Fruit fly (Drosophila melanogaster): ENCODE measurements around the gene CG32276.
A peak's percentile ranks its signal among the peaks of the same experiment; 100 is the strongest.

Gene CG32276

dm6 chr3L:3236319-3236718 lies 37.5 kb upstream of the CG32276 start:
- no peak for TF ChIP-seq CG8478 (optimal IDR thresholded peaks at IDR 0.05)
- TF ChIP-seq CTCF (optimal IDR thresholded peaks at IDR 0.05) = no peak

dm6 chr3L:3226458-3226783 lies 27.6 kb upstream of the CG32276 start:
- no peak for TF ChIP-seq CTCF (optimal IDR thresholded peaks at IDR 0.05)
- TF ChIP-seq CG8478 (optimal IDR thresholded peaks at IDR 0.05) = no peak

- TF ChIP-seq CG8478 (optimal IDR thresholded peaks at IDR 0.05) (no peak), CTCF (optimal IDR thresholded peaks at IDR 0.05) (no peak)
Observed at dm6 chr3L:3225769-3226457, 27.1 kb upstream of the CG32276 start.

DNA sequence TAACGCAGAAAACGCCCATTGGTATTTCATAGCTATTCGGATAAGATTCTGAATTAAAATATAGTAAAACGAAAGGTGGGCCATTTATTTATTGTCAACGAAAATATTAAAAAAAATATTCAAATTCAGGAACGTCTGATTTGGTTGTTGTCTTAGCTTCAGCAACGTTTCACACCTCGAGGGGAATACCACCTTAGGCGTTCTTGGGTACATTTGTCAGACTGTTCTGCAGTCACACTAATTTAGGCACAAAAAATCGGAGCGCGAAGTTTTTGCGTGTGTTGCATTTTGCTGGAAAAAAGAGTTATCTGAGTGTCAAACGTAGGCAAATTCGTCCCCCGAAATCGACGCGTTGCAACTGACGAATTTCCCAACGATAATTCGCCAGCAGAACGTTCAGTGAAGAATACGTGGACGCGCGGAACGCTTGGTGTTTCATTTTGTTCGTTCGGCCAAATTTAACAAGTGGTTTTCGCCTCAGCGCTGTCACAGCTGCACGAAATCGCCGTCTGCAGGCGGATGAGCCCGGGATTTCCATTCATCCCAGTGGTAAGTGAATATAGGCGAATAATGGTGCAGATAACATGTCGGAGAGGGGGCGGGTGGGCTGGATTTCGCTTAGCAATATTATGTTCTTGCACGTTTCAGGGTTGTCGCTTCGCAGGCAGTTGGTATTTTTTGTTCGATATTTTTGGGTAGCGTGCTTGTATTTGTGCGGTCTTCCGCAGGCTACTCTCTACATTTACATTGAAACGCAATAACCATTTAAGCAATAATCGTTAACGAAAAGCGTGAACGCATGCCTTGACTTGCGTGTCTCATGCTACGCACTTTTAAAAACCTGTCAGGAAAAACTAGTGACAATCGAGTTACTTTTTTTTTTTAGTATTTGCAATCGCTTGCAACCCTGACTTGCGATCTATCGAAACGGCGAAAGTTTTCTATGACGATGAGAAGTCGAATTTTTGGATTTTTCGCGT lies 26.2 kb upstream of the CG32276 start, which contains the start of gene Larp4B:
Gene Larp4B (plus strand): TSS at position 99 of the 980 bp plus-strand sequence.
- TF ChIP-seq CG8478 (optimal IDR thresholded peaks at IDR 0.05) (no peak), CTCF (optimal IDR thresholded peaks at IDR 0.05) (peak in 1 of 2 experiments; percentile 61)

dm6 chr3L:3223390-3223914 lies 24.6 kb upstream of the CG32276 start:
- TF ChIP-seq CTCF (optimal IDR thresholded peaks at IDR 0.05) (no peak), CG8478 (optimal IDR thresholded peaks at IDR 0.05) (no peak)

dm6 chr3L:3222643-3223389 lies 24.0 kb upstream of the CG32276 start, which contains the start of the genes RpL28 and eIF1:
TSS of gene RpL28 (minus strand) at chr3L:3222960.
TSS of gene eIF1 (plus strand) at chr3L:3223341.
- no peak for TF ChIP-seq CTCF (optimal IDR thresholded peaks at IDR 0.05)
- TF ChIP-seq CG8478 (optimal IDR thresholded peaks at IDR 0.05) = no peak

dm6 chr3L:3218859-3219258 lies 20.0 kb upstream of the CG32276 start, which contains the start of the genes hob and nSMase:
TSS of gene hob (minus strand) at chr3L:3218920.
TSS of gene nSMase (plus strand) at chr3L:3219156.
- TF ChIP-seq CG8478 (optimal IDR thresholded peaks at IDR 0.05) = no peak
- TF ChIP-seq CTCF (optimal IDR thresholded peaks at IDR 0.05) = no peak

DNA sequence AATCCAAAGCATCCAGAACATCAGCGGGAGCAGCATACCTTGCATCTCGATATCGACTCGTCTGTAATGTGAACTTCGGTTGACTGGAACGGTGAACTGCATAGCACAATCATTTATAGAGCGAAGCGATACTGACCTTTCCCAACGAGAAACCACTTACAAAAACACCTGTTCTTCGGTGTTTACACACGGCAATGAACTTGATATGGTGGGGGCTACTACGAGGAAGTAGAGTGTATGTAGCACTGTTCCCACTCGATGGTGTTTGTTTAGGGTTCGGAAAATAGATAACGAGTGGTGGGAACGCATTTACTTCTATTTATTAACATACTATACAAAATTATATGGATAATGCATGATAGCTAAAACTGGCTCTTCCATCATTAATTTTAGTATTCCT lies 10.0 kb upstream of the CG32276 start, which contains the start of the genes CG32269 and CG32270:
Gene CG32269 (minus strand): TSS at position 91 of the 400 bp plus-strand sequence.
Gene CG32270 (minus strand): TSS at position 91 of the 400 bp plus-strand sequence.
- no peak for TF ChIP-seq CTCF (optimal IDR thresholded peaks at IDR 0.05)
- no peak for TF ChIP-seq CG8478 (optimal IDR thresholded peaks at IDR 0.05)

DNA sequence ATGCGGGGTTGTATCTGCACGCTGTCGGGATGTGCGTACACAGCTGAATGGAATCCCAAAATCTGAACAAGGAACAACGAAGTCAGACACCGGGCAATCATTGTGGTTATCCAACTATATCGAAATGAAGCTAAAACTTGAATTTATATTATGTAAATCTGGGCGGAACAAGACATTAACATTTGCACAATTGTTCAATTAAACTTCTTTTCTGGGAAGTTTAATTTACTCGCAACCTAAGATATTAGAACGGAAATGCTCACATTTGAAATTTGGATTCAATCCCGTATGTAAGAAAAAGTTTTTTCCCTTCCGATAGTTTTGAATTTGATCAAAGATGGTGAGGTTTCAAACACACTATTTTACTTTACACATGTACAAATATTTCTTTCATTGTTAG lies 7.4 kb upstream of the CG32276 start, which contains the start of gene CG33160:
Gene CG33160 (minus strand): TSS at position 101 of the 400 bp plus-strand sequence.
- no peak for TF ChIP-seq CTCF (optimal IDR thresholded peaks at IDR 0.05)
- no peak for TF ChIP-seq CG8478 (optimal IDR thresholded peaks at IDR 0.05)

- TF ChIP-seq CG8478 (optimal IDR thresholded peaks at IDR 0.05) (no peak), CTCF (optimal IDR thresholded peaks at IDR 0.05) (no peak)
Observed at dm6 chr3L:3205349-3205748, 6.5 kb upstream of the CG32276 start, which contains the start of gene CG32277. TSS of gene CG32277 (minus strand) at chr3L:3205449.

dm6 chr3L:3204348-3204747 lies 5.5 kb upstream of the CG32276 start, which contains the start of gene CG33159:
TSS of gene CG33159 (minus strand) at chr3L:3204448.
- TF ChIP-seq CTCF (optimal IDR thresholded peaks at IDR 0.05) (no peak), CG8478 (optimal IDR thresholded peaks at IDR 0.05) (no peak)

DNA sequence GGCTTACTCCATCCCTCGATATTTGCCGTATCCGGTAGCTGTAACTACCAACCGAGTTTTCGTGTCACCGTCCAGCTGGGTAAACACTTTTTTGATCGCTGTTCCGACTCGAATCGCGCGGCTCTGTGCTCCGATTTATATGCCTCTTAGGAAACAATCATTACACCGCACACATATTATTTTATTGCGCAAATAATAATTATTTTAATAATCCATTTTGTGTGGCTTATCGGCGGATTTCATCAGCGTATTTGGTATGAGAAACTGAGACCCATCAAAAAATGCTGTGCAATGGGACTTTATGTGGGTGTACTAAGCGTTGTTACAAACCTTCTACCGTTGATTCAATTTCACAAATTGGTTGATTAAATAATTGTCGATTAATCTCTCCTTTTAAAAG lies 4.2 kb upstream of the CG32276 start, which contains the start of gene CG32271:
Gene CG32271 (minus strand): TSS at position 101 of the 400 bp plus-strand sequence.
- TF ChIP-seq CG8478 (optimal IDR thresholded peaks at IDR 0.05) (no peak), CTCF (optimal IDR thresholded peaks at IDR 0.05) (no peak)

DNA sequence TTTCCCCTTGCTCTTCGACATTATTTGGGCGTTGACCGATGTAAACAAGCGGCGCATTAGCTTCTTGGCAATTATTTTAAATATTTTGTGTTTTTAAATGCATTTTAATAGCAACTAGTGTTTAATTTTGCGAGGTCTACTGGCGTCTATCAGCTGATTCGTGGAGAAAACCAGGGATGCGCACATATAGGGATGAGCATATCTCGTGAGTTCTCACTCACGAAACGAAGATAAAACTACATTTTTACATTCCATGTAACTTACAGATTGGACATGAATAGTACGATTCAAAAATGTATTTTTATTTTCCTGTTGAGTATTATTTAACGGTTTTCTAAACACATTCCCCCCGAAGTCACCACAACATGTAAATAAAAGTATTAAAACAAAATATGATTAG lies 1.4 kb downstream of the CG32276 start, which contains the start of gene CG14966:
Gene CG14966 (minus strand): TSS at position 168 of the 400 bp plus-strand sequence.
- TF ChIP-seq CG8478 (optimal IDR thresholded peaks at IDR 0.05) (no peak), CTCF (optimal IDR thresholded peaks at IDR 0.05) (peak in 1 of 2 experiments; percentile 39)

DNA sequence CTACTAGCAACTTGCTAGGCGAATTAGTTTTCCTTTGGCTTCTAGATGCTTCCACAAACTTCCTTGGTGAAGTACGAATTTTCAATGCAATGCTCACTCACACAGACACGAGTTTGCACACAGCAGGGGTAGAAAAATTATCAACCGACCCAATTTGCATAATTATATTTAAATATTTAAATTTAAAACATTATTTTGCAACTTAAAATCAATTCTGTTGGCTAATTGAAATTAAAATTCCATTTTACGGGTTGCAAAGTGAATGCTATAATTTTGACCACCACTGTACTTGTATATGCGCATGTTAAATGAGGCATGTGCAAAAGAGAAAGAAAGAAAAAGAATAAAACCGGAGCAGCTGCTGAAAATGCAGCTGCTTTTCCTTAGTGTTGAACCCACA lies 4.8 kb downstream of the CG32276 start:
- TF ChIP-seq CG8478 (optimal IDR thresholded peaks at IDR 0.05) (no peak), CTCF (optimal IDR thresholded peaks at IDR 0.05) (no peak)
